Worm (Caenorhabditis elegans) whole organism, L1 larva: Measurements from ENCODE around the gene B0454.26.

Experiments used
- C04F5.9 ChIP-seq: sonication (generic microtip); optimal IDR thresholded peaks from 2 replicates; lab custom pipeline; 2016; ENCODE audit warnings: missing genetic modification characterization, missing compliant biosample characterization
- C16A3.4 ChIP-seq: fragments of 150-350 bp; optimal IDR thresholded peaks from 2 replicates; lab custom pipeline; 2014; ENCODE audit warnings: missing biosample characterization, missing genetic modification characterization
- F16B12.6 ChIP-seq: fragments of 150-350 bp; optimal IDR thresholded peaks from 2 replicates; lab custom pipeline; 2014; ENCODE audit warnings: missing biosample characterization, missing genetic modification characterization
- alr-1 ChIP-seq: fragments of 200-800 bp; sonication (Bioruptor generic); optimal IDR thresholded peaks from 2 replicates; lab custom pipeline; 2018; ENCODE audit warnings: borderline replicate concordance, mild to moderate bottlenecking, missing genetic modification characterization, missing compliant biosample characterization
- ama-1 ChIP-seq: fragments of 150-350 bp; optimal IDR thresholded peaks from 2 replicates; lab custom pipeline; 2014
- ceh-63 ChIP-seq: fragments of 200-800 bp; sonication (Bioruptor generic); optimal IDR thresholded peaks from 2 replicates; lab custom pipeline; 2018; ENCODE audit warnings: mild to moderate bottlenecking, missing genetic modification characterization, missing compliant biosample characterization
- ceh-8 ChIP-seq: fragments of 200-800 bp; sonication (Bioruptor generic); optimal IDR thresholded peaks from 2 replicates; lab custom pipeline; 2018; ENCODE audit warnings: mild to moderate bottlenecking, missing genetic modification characterization, moderate library complexity, missing compliant biosample characterization
- ceh-82 ChIP-seq, 3 experiments: fragments of 150-350 bp in 1 of 3; sonication (generic microtip) in 2 of 3; optimal IDR thresholded peaks; 2 replicates each; lab custom pipeline; 2014 to 2017; ENCODE audit warnings: missing biosample characterization in 3 of 3, missing genetic modification characterization in 3 of 3
- ceh-90 ChIP-seq: sonication (generic microtip); optimal IDR thresholded peaks from 2 replicates; lab custom pipeline; 2016; ENCODE audit warnings: missing genetic modification characterization, missing compliant biosample characterization
- ces-1 ChIP-seq: fragments of 150-350 bp; optimal IDR thresholded peaks from 2 replicates; lab custom pipeline; 2014; ENCODE audit warnings: missing biosample characterization, missing genetic modification reagents, missing genetic modification characterization
- efl-1 ChIP-seq, 4 experiments: fragments of 150-350 bp; optimal IDR thresholded peaks in 3 of 4; peaks in 1 of 4; 1 replicate in 1 of 4; 2 replicates in 3 of 4; lab custom pipeline; 2014; ENCODE audit warnings: missing biosample characterization in 2 of 4, missing genetic modification characterization in 2 of 4, missing genetic modification reagents in 2 of 4
- egl-13 ChIP-seq: sonication (generic microtip); optimal IDR thresholded peaks from 2 replicates; lab custom pipeline; 2016; ENCODE audit warnings: missing genotype, missing genetic modification reagents, missing genetic modification characterization, missing compliant biosample characterization
- egl-27 ChIP-seq, 2 experiments: fragments of 150-350 bp in 1 of 2; sonication (generic microtip); optimal IDR thresholded peaks; 3 replicates each; lab custom pipeline; 2017 to 2018; ENCODE audit warnings: missing biosample characterization in 2 of 2, missing genetic modification characterization in 2 of 2, missing genetic modification reagents in 2 of 2
- elt-3 ChIP-seq, 6 experiments: fragments of 150-350 bp in 1 of 6; sonication (generic microtip); optimal IDR thresholded peaks; 2 replicates each; lab custom pipeline; 2017 to 2018; ENCODE audit warnings: missing biosample characterization in 6 of 6, missing genetic modification characterization in 6 of 6, inconsistent platforms in 1 of 6
- fkh-10 ChIP-seq: sonication (generic microtip); optimal IDR thresholded peaks from 2 replicates; lab custom pipeline; 2017; ENCODE audit warnings: missing biosample characterization, missing genetic modification reagents, missing genetic modification characterization
- fos-1 ChIP-seq: fragments of 150-350 bp; optimal IDR thresholded peaks from 2 replicates; lab custom pipeline; 2014; ENCODE audit warnings: missing biosample characterization, missing genetic modification characterization
- hlh-4 ChIP-seq: sonication (generic microtip); optimal IDR thresholded peaks from 2 replicates; lab custom pipeline; 2016; ENCODE audit warnings: mild to moderate bottlenecking, missing genetic modification characterization, missing compliant biosample characterization
- hpl-2 ChIP-seq: fragments of 150-350 bp; optimal IDR thresholded peaks from 2 replicates; lab custom pipeline; 2014; ENCODE audit warnings: missing biosample characterization, missing genetic modification reagents, missing genetic modification characterization
- irx-1 ChIP-seq: sonication (generic microtip); optimal IDR thresholded peaks from 2 replicates; lab custom pipeline; 2016; ENCODE audit warnings: missing genetic modification characterization, missing compliant biosample characterization
- lin-14 ChIP-seq: fragments of 200-800 bp; sonication (Bioruptor generic); optimal IDR thresholded peaks from 2 replicates; lab custom pipeline; 2018; ENCODE audit warnings: mild to moderate bottlenecking, missing genetic modification characterization, moderate library complexity, missing compliant biosample characterization
- lin-35 ChIP-seq, 2 experiments: fragments of 150-350 bp; optimal IDR thresholded peaks; 2 replicates each; lab custom pipeline; 2014; ENCODE audit warnings: missing biosample characterization in 2 of 2, missing genetic modification characterization in 2 of 2, missing genetic modification reagents in 2 of 2
- lin-39 ChIP-seq: fragments of 150-350 bp; optimal IDR thresholded peaks from 2 replicates; lab custom pipeline; 2014; ENCODE audit warnings: missing biosample characterization, missing genetic modification reagents, missing genetic modification characterization
- lir-3 ChIP-seq: sonication (generic microtip); optimal IDR thresholded peaks from 2 replicates; lab custom pipeline; 2016; ENCODE audit warnings: mild to moderate bottlenecking, missing genetic modification characterization, moderate library complexity, missing compliant biosample characterization; ENCODE audit not compliant: poor library complexity
- mef-2 ChIP-seq: fragments of 150-350 bp; optimal IDR thresholded peaks from 2 replicates; lab custom pipeline; 2014; ENCODE audit warnings: missing biosample characterization, missing genetic modification characterization
- mep-1 ChIP-seq: fragments of 150-350 bp; optimal IDR thresholded peaks from 2 replicates; lab custom pipeline; 2014; ENCODE audit warnings: missing biosample characterization, missing genetic modification characterization
- nhr-19 ChIP-seq: fragments of 200-800 bp; sonication (Bioruptor generic); conservative IDR thresholded peaks from 2 replicates; pipeline ENCODE4 v1.3.6; 2022; ENCODE audit warnings: missing genetic modification characterization, missing compliant biosample characterization
- nhr-237 ChIP-seq: fragments of 150-350 bp; optimal IDR thresholded peaks from 2 replicates; lab custom pipeline; 2014; ENCODE audit warnings: missing biosample characterization, missing genetic modification characterization
- nhr-77 ChIP-seq: fragments of 150-350 bp; optimal IDR thresholded peaks from 2 replicates; lab custom pipeline; 2014; ENCODE audit warnings: missing biosample characterization, missing genetic modification characterization
- nhr-85 ChIP-seq: sonication (generic microtip); peaks from one replicate; lab custom pipeline; 2016; ENCODE audit warnings: missing genetic modification characterization, inconsistent platforms, missing compliant biosample characterization
- pqm-1 ChIP-seq: sonication (generic microtip); optimal IDR thresholded peaks from 3 replicates; lab custom pipeline; 2017; ENCODE audit warnings: missing biosample characterization, missing genetic modification characterization
- rnt-1 ChIP-seq: sonication (generic microtip); optimal IDR thresholded peaks from 2 replicates; lab custom pipeline; 2016; ENCODE audit warnings: mild to moderate bottlenecking, missing genetic modification characterization, moderate library complexity, missing compliant biosample characterization
- snpc-4 ChIP-seq: fragments of 150-350 bp; optimal IDR thresholded peaks from 2 replicates; lab custom pipeline; 2014; ENCODE audit warnings: missing biosample characterization, missing genetic modification characterization
- snu-23 ChIP-seq: sonication (generic microtip); optimal IDR thresholded peaks from 2 replicates; lab custom pipeline; 2016; ENCODE audit warnings: missing genetic modification characterization, missing compliant biosample characterization
- sptf-1 ChIP-seq: fragments of 150-350 bp; optimal IDR thresholded peaks from 2 replicates; lab custom pipeline; 2014; ENCODE audit warnings: missing biosample characterization, missing genetic modification characterization
- swsn-7 ChIP-seq: sonication (generic microtip); optimal IDR thresholded peaks from 2 replicates; lab custom pipeline; 2016; ENCODE audit warnings: missing genetic modification characterization, missing compliant biosample characterization
- tbx-2 ChIP-seq: sonication (generic microtip); optimal IDR thresholded peaks from 2 replicates; lab custom pipeline; 2016; ENCODE audit warnings: missing genetic modification characterization, missing compliant biosample characterization
- tlp-1 ChIP-seq: fragments of 150-350 bp; optimal IDR thresholded peaks from 2 replicates; lab custom pipeline; 2014; ENCODE audit warnings: missing biosample characterization, missing genetic modification characterization
- unc-130 ChIP-seq: fragments of 150-350 bp; optimal IDR thresholded peaks from 2 replicates; lab custom pipeline; 2017; ENCODE audit warnings: missing biosample characterization, missing genetic modification characterization, inconsistent platforms
- unc-30 ChIP-seq: sonication (generic microtip); optimal IDR thresholded peaks from 2 replicates; lab custom pipeline; 2017; ENCODE audit warnings: missing biosample characterization, missing genetic modification characterization
- unc-62 ChIP-seq: fragments of 150-350 bp; optimal IDR thresholded peaks from 2 replicates; lab custom pipeline; 2014; ENCODE audit warnings: missing biosample characterization, missing genetic modification reagents, missing genetic modification characterization
- zag-1 ChIP-seq: fragments of 150-350 bp; optimal IDR thresholded peaks from 2 replicates; lab custom pipeline; 2014; ENCODE audit warnings: missing biosample characterization, missing genetic modification characterization
- zip-4 ChIP-seq: fragments of 200-800 bp; sonication (Bioruptor generic); optimal IDR thresholded peaks from 2 replicates; lab custom pipeline; 2018; ENCODE audit warnings: mild to moderate bottlenecking, missing genetic modification characterization, moderate library complexity, missing compliant biosample characterization
- ztf-4 ChIP-seq: fragments of 150-350 bp; optimal IDR thresholded peaks from 2 replicates; lab custom pipeline; 2014; ENCODE audit warnings: missing biosample characterization, missing genetic modification characterization

The B0454.26 gene

DNA sequence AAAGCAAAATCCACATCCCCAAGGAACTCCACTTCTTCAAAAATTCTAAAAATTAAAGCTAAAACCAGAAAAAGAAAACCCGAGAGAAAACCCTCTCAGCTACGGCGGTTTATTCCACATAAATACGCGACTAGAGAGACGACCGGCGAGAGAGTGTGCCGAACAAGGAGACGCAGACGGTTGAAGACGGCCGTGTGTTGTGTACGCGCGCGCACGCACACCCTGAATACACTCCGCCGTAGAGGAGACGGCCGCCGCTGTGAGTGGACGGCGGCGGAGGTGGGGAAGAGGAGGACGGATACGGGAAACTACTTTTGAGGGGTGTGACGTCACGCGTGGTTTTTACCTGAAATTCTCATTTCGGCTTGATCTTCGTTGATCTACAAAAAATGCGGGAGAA lies 16.3 kb upstream of the B0454.26 start (continued):
- no peak for TF ChIP-seq F16B12.6 (tag; lab: Kevin White, UChicago)
- TF ChIP-seq rnt-1: peak; percentile 35
- TF ChIP-seq nhr-19 (GFP tag; lab: Robert Waterston, UW): no peak
- TF ChIP-seq C16A3.4 (tag; lab: Kevin White, UChicago): no peak
- TF ChIP-seq snu-23 (GFP tag; lab: Kevin White, UChicago): peak; percentile 55
- TF ChIP-seq tbx-2 (tag; lab: Kevin White, UChicago): peak; percentile 38
- TF ChIP-seq pqm-1: no peak
- TF ChIP-seq hpl-2 (GFP tag; lab: Kevin White, UChicago): no peak
- TF ChIP-seq, all 84 proteins: peak for 16

DNA sequence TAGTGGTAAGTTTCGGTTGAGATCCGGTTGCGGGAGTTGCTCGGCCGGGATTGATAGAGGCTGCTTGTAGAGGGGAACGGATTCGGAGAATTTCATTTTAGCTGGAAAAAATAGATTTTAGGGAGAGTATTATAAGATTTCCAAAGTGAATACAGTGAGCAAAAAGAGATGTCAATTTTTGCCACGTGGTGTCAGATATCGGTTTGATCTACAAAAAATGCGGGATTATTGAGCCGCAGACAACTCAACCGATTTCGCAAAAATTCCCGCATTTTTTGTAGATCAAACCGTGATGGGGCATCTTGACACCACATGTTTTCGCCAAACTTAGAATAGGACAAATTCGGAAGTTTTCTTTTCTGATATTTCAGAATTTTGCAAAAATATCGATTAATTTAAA lies 15.9 kb upstream of the B0454.26 start, which contains the start of gene lido-13:
Gene lido-13, minus strand, starts transcription at position 101 of the 400 bp plus-strand sequence.
- TF ChIP-seq zag-1 (tag; lab: Kevin White, UChicago) (no peak), lin-35 (GFP tag; optimal IDR thresholded peaks at IDR 0.05; lab: Kevin White, UChicago) (no peak), elt-3 (tag; optimal IDR thresholded peaks at IDR 0.05; lab: Kevin White, UChicago) (no peak), fos-1 (no peak), ceh-8 (no peak), sptf-1 (tag; lab: Kevin White, UChicago) (no peak), swsn-7 (tag; lab: Kevin White, UChicago) (no peak), ceh-63 (GFP tag; lab: Kevin White, UChicago) (no peak), mef-2 (tag; lab: Kevin White, UChicago) (no peak), ztf-4 (tag; lab: Kevin White, UChicago) (no peak), nhr-237 (tag; lab: Kevin White, UChicago) (no peak), unc-30 (no peak), unc-62 (GFP tag; lab: Kevin White, UChicago) (no peak)
- TF ChIP-seq, all 84 proteins: peak for 0

DNA sequence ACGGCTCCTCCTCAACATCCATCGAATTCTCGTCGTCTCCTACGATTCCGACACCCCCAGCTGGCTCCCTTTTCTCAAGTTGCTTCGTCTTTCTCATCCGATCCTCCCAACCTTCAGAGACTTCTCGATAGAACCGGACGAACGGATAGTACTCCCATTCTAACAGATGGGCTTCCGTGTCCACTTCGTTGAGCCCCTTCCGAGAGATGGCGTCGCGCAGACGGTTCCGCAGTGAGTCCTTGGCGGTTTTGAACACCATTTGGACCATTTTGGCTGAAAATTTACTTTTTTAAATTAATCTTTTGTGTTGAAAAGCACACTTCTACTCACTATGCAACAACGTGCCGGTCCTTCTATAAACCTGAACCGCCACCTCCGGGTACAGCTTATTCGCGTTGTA lies 15.3 kb upstream of the B0454.26 start:
- no peak for TF ChIP-seq nhr-77
- no peak for TF ChIP-seq hlh-4
- TF ChIP-seq ces-1 (GFP tag; lab: Kevin White, UChicago): no peak
- no peak for TF ChIP-seq C04F5.9
- TF ChIP-seq ama-1: no peak
- no peak for TF ChIP-seq tlp-1 (tag; lab: Kevin White, UChicago)
- no peak for TF ChIP-seq irx-1
- TF ChIP-seq mep-1 (tag; lab: Kevin White, UChicago): no peak
- no peak for TF ChIP-seq egl-13 (tag; lab: Kevin White, UChicago)
- no peak for TF ChIP-seq ceh-82 (tag; optimal IDR thresholded peaks at IDR 0.05; lab: Kevin White, UChicago)
- TF ChIP-seq unc-62 (GFP tag; lab: Kevin White, UChicago): no peak
- no peak for TF ChIP-seq nhr-85 (tag; lab: Kevin White, UChicago)
- TF ChIP-seq fos-1: no peak
- no peak for TF ChIP-seq zag-1 (tag; lab: Kevin White, UChicago)
- no peak for TF ChIP-seq egl-27 (tag; optimal IDR thresholded peaks at IDR 0.05; lab: Kevin White, UChicago)

DNA sequence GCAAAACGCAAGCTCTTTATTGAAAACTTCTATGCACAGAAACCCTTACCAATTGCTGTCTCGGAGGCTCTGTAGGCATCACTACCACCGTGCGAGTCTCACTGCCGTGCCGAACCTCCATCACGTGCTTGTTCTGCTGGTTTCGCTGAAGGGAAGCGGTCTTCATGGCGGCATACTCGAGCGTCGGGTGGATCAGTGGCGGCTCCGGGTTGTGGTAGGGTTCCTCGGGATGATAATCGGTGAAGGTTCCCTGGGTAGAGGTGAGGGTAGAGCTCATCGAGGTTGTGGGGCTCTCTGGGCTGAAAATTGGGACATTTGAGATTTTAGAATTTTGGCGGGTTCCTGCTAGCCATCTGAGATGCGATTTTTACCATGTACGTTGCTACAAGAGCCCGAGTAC lies 14.5 kb upstream of the B0454.26 start:
- TF ChIP-seq ceh-90 (tag; lab: Kevin White, UChicago) (no peak), C04F5.9 (no peak), zip-4 (no peak), ztf-4 (tag; lab: Kevin White, UChicago) (no peak), lin-39 (no peak), lin-14 (GFP tag; lab: Kevin White, UChicago) (no peak), ceh-8 (no peak), alr-1 (no peak), tbx-2 (tag; lab: Kevin White, UChicago) (no peak), unc-62 (GFP tag; lab: Kevin White, UChicago) (no peak), unc-130 (tag; lab: Kevin White, UChicago) (no peak), mep-1 (tag; lab: Kevin White, UChicago) (no peak), snpc-4 (tag; lab: Kevin White, UChicago) (no peak), mef-2 (tag; lab: Kevin White, UChicago) (no peak), efl-1 (optimal IDR thresholded peaks at IDR 0.05; lab: Kevin White, UChicago) (no peak), efl-1 (GFP tag; optimal IDR thresholded peaks at IDR 0.05 in 1 of 2; lab: Kevin White, UChicago) (no peak), swsn-7 (tag; lab: Kevin White, UChicago) (no peak), lir-3 (tag; lab: Kevin White, UChicago) (no peak), fkh-10 (GFP tag; lab: Kevin White, UChicago) (no peak)
